Fruit fly (Drosophila melanogaster) whole organism, embryonic: ENCODE results near the gene Seipin.

Experiments
- CG12104 ChIP-seq: fragments of 200-800 bp; sonication (Bioruptor generic); optimal IDR thresholded peaks from 3 replicates; lab custom pipeline; 2016; ENCODE audit warnings: missing biosample characterization, missing genetic modification characterization
- CG31388 ChIP-seq: fragments of 200-800 bp; sonication (Bioruptor generic); optimal IDR thresholded peaks from 2 replicates; lab custom pipeline; 2016; ENCODE audit warnings: missing biosample characterization, missing genetic modification characterization
- CG3163 ChIP-seq: fragments of 200-800 bp; sonication (Bioruptor generic); optimal IDR thresholded peaks from 3 replicates; lab custom pipeline; 2016; ENCODE audit warnings: missing biosample characterization, missing genetic modification characterization
- CG7556 ChIP-seq: fragments of 200-800 bp; sonication (Bioruptor generic); optimal IDR thresholded peaks from 2 replicates; lab custom pipeline; 2017; ENCODE audit warnings: missing biosample characterization, mild to moderate bottlenecking, missing genetic modification characterization
- Gug ChIP-seq: fragments of 200-800 bp; sonication (Bioruptor generic); IDR thresholded peaks from 4 replicates; pipeline ENCODE4 v1.3.6; 2022; ENCODE audit warnings: missing biosample characterization, missing genetic modification characterization
- Myb ChIP-seq: fragments of 200-800 bp; sonication (Bioruptor generic); optimal IDR thresholded peaks from 2 replicates; lab custom pipeline; 2016; ENCODE audit warnings: missing biosample characterization, missing genetic modification characterization
- ewg ChIP-seq: fragments of 200-800 bp; sonication (Bioruptor generic); optimal IDR thresholded peaks from 3 replicates; lab custom pipeline; 2017; ENCODE audit warnings: mild to moderate bottlenecking, missing biosample characterization, missing genetic modification reagents, missing genetic modification characterization
- fd102C ChIP-seq: fragments of 200-800 bp; sonication (Bioruptor generic); optimal IDR thresholded peaks from 2 replicates; lab custom pipeline; 2018; ENCODE audit warnings: missing biosample characterization, mild to moderate bottlenecking, missing genetic modification characterization, moderate library complexity
- pnt ChIP-seq: fragments of 200-800 bp; sonication (Bioruptor generic); optimal IDR thresholded peaks from 3 replicates; lab custom pipeline; 2016; ENCODE audit warnings: missing biosample characterization, missing genetic modification characterization
- usp ChIP-seq: fragments of >200 bp; optimal IDR thresholded peaks from 2 replicates; lab custom pipeline; 2017; ENCODE audit warnings: missing biosample characterization, missing genetic modification characterization

DNA sequence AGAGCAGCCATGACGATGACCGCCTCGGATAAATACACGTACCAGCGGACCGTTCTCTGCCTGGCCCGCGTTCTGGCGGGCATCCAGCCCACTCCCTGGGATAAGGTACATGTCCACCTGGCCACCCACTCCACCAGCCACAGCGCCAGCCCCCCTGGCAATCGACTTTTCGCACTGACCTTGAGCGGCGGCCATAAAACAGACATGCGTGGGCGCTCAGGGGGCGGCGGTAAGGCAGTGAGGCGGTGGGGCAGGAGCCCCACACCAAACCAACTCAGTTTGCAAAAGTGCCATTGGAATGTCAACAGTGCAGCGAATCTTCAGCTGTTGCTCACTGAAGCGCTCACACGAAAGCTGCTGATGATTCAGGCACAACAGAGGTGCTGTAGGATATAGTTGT lies 5.4 kb downstream of the Seipin start:
- TF ChIP-seq usp (GFP tag; lab: Kevin White, UChicago) (no peak), Gug (GFP tag; lab: Robert Waterston, UW) (no peak), fd102C (no peak), CG3163 (no peak), pnt (GFP tag; lab: Kevin White, UChicago) (no peak), ewg (GFP tag; lab: Kevin White, UChicago) (no peak), CG7556 (no peak), Myb (GFP tag; lab: Kevin White, UChicago) (no peak), CG12104 (GFP tag; lab: Kevin White, UChicago) (no peak), CG31388 (no peak)
